Worm (Caenorhabditis elegans): ENCODE results near the gene nlp-14.

- TF ChIP-seq lin-32 (GFP tag; optimal IDR thresholded peaks at IDR 0.05), result no peak
- no peak for TF ChIP-seq nhr-237 (tag; optimal IDR thresholded peaks at IDR 0.05)
- no peak for TF ChIP-seq nhr-76 (tag; optimal IDR thresholded peaks at IDR 0.05)
- TF ChIP-seq elt-3 (tag; optimal IDR thresholded peaks at IDR 0.05), result no peak
- TF ChIP-seq nhr-12 (tag; optimal IDR thresholded peaks at IDR 0.05), result no peak
- TF ChIP-seq ham-2 (GFP tag; optimal IDR thresholded peaks at IDR 0.05), result no peak
These were observed 7.1 kb upstream of the nlp-14 start for ce11 chrX:8926341-8926740.

Data from whole organism, mixed stage, embryonic.